Worm (Caenorhabditis elegans) whole organism, L4 larva: ENCODE results near the gene pie-1.

ENCODE experiments used
- F44E2.7 ChIP-seq: fragments of 200-800 bp; sonication (Bioruptor generic); IDR thresholded peaks from 2 replicates; pipeline ENCODE4 v2.1.2; 2022; ENCODE audit warnings: missing genetic modification characterization, missing compliant biosample characterization
- Y75B8A.6 ChIP-seq: fragments of 200-800 bp; sonication (Bioruptor generic); IDR thresholded peaks from 2 replicates; pipeline ENCODE4 v1.3.6; 2022; ENCODE audit warnings: missing genetic modification reagents, missing genetic modification characterization, missing compliant biosample characterization
- ZK546.5 ChIP-seq, 2 experiments: sonication (generic microtip); optimal IDR thresholded peaks; 2 replicates each; lab custom pipeline; 2017; ENCODE audit warnings: missing biosample characterization in 2 of 2, missing genetic modification characterization in 2 of 2
- aha-1 ChIP-seq: fragments of 150-350 bp; peaks from one replicate; lab custom pipeline; 2014; ENCODE audit warnings: missing biosample characterization, missing genetic modification characterization
- attf-4 ChIP-seq: sonication (generic microtip); optimal IDR thresholded peaks from 3 replicates; lab custom pipeline; 2017; ENCODE audit warnings: missing biosample characterization, missing genetic modification characterization
- ceh-20 ChIP-seq: fragments of 200-800 bp; sonication (Bioruptor generic); IDR thresholded peaks from 2 replicates; pipeline ENCODE4 v1.3.6; 2022; ENCODE audit warnings: missing genetic modification reagents, missing genetic modification characterization, missing compliant biosample characterization
- ceh-28 ChIP-seq: fragments of 150-350 bp; optimal IDR thresholded peaks from 2 replicates; lab custom pipeline; 2014; ENCODE audit warnings: missing biosample characterization, missing genetic modification reagents, missing genetic modification characterization
- ceh-32 ChIP-seq: sonication (generic microtip); optimal IDR thresholded peaks from 2 replicates; lab custom pipeline; 2016; ENCODE audit warnings: mild to moderate bottlenecking, missing genetic modification characterization, missing compliant biosample characterization; ENCODE audit not compliant: poor library complexity
- ceh-44 ChIP-seq: fragments of 200-800 bp; sonication (Bioruptor generic); IDR thresholded peaks from 2 replicates; pipeline ENCODE4 v1.3.6; 2022; ENCODE audit warnings: missing genetic modification reagents, missing genetic modification characterization, missing compliant biosample characterization
- daf-12 ChIP-seq: fragments of 150-350 bp; optimal IDR thresholded peaks from 2 replicates; lab custom pipeline; 2014; ENCODE audit warnings: missing biosample characterization, missing genetic modification reagents, missing genetic modification characterization
- daf-16 ChIP-seq, 3 experiments: sonication (generic microtip); optimal IDR thresholded peaks; 2 replicates each; lab custom pipeline; 2016 to 2017; ENCODE audit warnings: missing genetic modification characterization in 3 of 3, missing genetic modification reagents in 3 of 3, mild to moderate bottlenecking in 2 of 3, missing compliant biosample characterization in 2 of 3, missing biosample characterization in 1 of 3, moderate library complexity in 1 of 3
- dmd-6 ChIP-seq: fragments of 200-800 bp; sonication (Bioruptor generic); IDR thresholded peaks from 2 replicates; pipeline ENCODE4 v1.3.6; 2022; ENCODE audit warnings: missing genetic modification reagents, missing genetic modification characterization, missing compliant biosample characterization
- dpl-1 ChIP-seq: fragments of 150-350 bp; optimal IDR thresholded peaks from 2 replicates; lab custom pipeline; 2014; ENCODE audit warnings: missing biosample characterization, missing genetic modification reagents, missing genetic modification characterization
- duxl-1 ChIP-seq: sonication (generic microtip); optimal IDR thresholded peaks from 2 replicates; lab custom pipeline; 2016; ENCODE audit warnings: mild to moderate bottlenecking, missing genetic modification characterization, moderate library complexity, missing compliant biosample characterization; ENCODE audit not compliant: poor library complexity
- dve-1 ChIP-seq: sonication (generic microtip); optimal IDR thresholded peaks from 2 replicates; lab custom pipeline; 2017; ENCODE audit warnings: antibody characterized with exemption, mild to moderate bottlenecking, missing genetic modification characterization, missing compliant biosample characterization; ENCODE audit not compliant: insufficient read depth
- hif-1 ChIP-seq, 2 experiments: sonication (generic microtip); optimal IDR thresholded peaks; 2 replicates each; lab custom pipeline; 2016 to 2017; ENCODE audit warnings: missing compliant biosample characterization in 2 of 2, missing genetic modification characterization in 2 of 2, missing genetic modification reagents in 2 of 2, missing genotype in 2 of 2, mild to moderate bottlenecking in 1 of 2
- hlh-30 ChIP-seq: sonication (generic microtip); optimal IDR thresholded peaks from 2 replicates; lab custom pipeline; 2017; ENCODE audit warnings: antibody characterized with exemption, mild to moderate bottlenecking, missing genetic modification characterization, missing compliant biosample characterization; ENCODE audit not compliant: insufficient read depth
- hmg-1.1 ChIP-seq: fragments of 200-800 bp; sonication (Bioruptor generic); IDR thresholded peaks from 2 replicates; pipeline ENCODE4 v1.3.6; 2022; ENCODE audit warnings: missing genetic modification reagents, missing genetic modification characterization, missing compliant biosample characterization
- lim-7 ChIP-seq: fragments of 200-800 bp; sonication (Bioruptor generic); IDR thresholded peaks from 2 replicates; pipeline ENCODE4 v1.3.6; 2022; ENCODE audit warnings: missing genetic modification characterization, missing compliant biosample characterization
- lin-13 ChIP-seq: fragments of 150-350 bp; optimal IDR thresholded peaks from 2 replicates; lab custom pipeline; 2014; ENCODE audit warnings: missing biosample characterization, missing genetic modification reagents, missing genetic modification characterization
- lin-38 ChIP-seq: fragments of 200-800 bp; sonication (Bioruptor generic); IDR thresholded peaks from 2 replicates; pipeline ENCODE4 v1.3.6; 2022; ENCODE audit warnings: missing genetic modification reagents, missing genetic modification characterization, missing compliant biosample characterization
- lsy-2 ChIP-seq, 2 experiments: fragments of 150-350 bp in 1 of 2; sonication (generic microtip) in 1 of 2; optimal IDR thresholded peaks; 2 replicates each; lab custom pipeline; 2014 to 2017; ENCODE audit warnings: missing biosample characterization in 2 of 2, missing genetic modification characterization in 2 of 2
- mes-2 ChIP-seq: sonication (generic microtip); optimal IDR thresholded peaks from 2 replicates; lab custom pipeline; 2016; ENCODE audit warnings: missing genotype, mild to moderate bottlenecking, missing genetic modification characterization, missing compliant biosample characterization; ENCODE audit not compliant: poor library complexity, severe bottlenecking
- nhr-25 ChIP-seq: sonication (generic microtip); optimal IDR thresholded peaks from 2 replicates; lab custom pipeline; 2017; ENCODE audit warnings: missing genetic modification characterization, mild to moderate bottlenecking, missing compliant biosample characterization, antibody characterized with exemption, moderate library complexity, borderline replicate concordance; ENCODE audit not compliant: insufficient read depth
- nhr-28 ChIP-seq: fragments of 150-350 bp; optimal IDR thresholded peaks from 2 replicates; lab custom pipeline; 2014; ENCODE audit warnings: missing biosample characterization, missing genetic modification characterization
- nhr-42 ChIP-seq: fragments of 200-800 bp; sonication (Bioruptor generic); IDR thresholded peaks from 2 replicates; pipeline ENCODE4 v1.3.6; 2022; ENCODE audit warnings: missing genetic modification characterization, missing compliant biosample characterization
- nhr-77 ChIP-seq: fragments of 150-350 bp; optimal IDR thresholded peaks from 2 replicates; lab custom pipeline; 2014; ENCODE audit warnings: missing biosample characterization, missing genetic modification characterization
- php-3 ChIP-seq: fragments of 200-800 bp; sonication (Bioruptor generic); IDR thresholded peaks from 2 replicates; pipeline ENCODE4 v1.3.6; 2022; ENCODE audit warnings: missing genetic modification reagents, missing genetic modification characterization, missing compliant biosample characterization
- pqm-1 ChIP-seq: sonication (generic microtip); optimal IDR thresholded peaks from 2 replicates; lab custom pipeline; 2017; ENCODE audit warnings: missing biosample characterization, missing genetic modification characterization
- rbr-2 ChIP-seq: sonication (generic microtip); optimal IDR thresholded peaks from 2 replicates; lab custom pipeline; 2016; ENCODE audit warnings: missing genotype, missing genetic modification characterization, missing compliant biosample characterization
- skn-1 ChIP-seq: fragments of 150-350 bp; optimal IDR thresholded peaks from 2 replicates; lab custom pipeline; 2014; ENCODE audit warnings: missing biosample characterization, missing genetic modification characterization
- spr-3 ChIP-seq: fragments of 200-800 bp; sonication (Bioruptor generic); optimal IDR thresholded peaks from 2 replicates; lab custom pipeline; 2018; ENCODE audit warnings: mild to moderate bottlenecking, missing genetic modification characterization, missing compliant biosample characterization
- unc-130 ChIP-seq: sonication (generic microtip); optimal IDR thresholded peaks from 2 replicates; lab custom pipeline; 2016; ENCODE audit warnings: missing genetic modification reagents, missing genetic modification characterization, missing compliant biosample characterization
- vab-7 ChIP-seq: fragments of 200-800 bp; sonication (Bioruptor generic); IDR thresholded peaks from 2 replicates; pipeline ENCODE4 v1.3.6; 2022; ENCODE audit warnings: missing genetic modification reagents, missing genetic modification characterization, missing compliant biosample characterization
- zag-1 ChIP-seq: fragments of 150-350 bp; optimal IDR thresholded peaks from 2 replicates; lab custom pipeline; 2014; ENCODE audit warnings: missing biosample characterization, missing genetic modification characterization
- zfp-2 ChIP-seq: sonication (generic microtip); optimal IDR thresholded peaks from 2 replicates; lab custom pipeline; 2016; ENCODE audit warnings: mild to moderate bottlenecking, missing genetic modification characterization, missing compliant biosample characterization

pie-1 gene

ce11 chrIII:12453315-12453714 is 26.6 kb downstream of the pie-1 start, which contains the start of gene ani-1 (continued):
- TF ChIP-seq Y75B8A.6 (GFP tag; lab: Robert Waterston, UW), result no peak
- TF ChIP-seq lim-7 (GFP tag; lab: Robert Waterston, UW), result no peak
- peak; percentile 87 for TF ChIP-seq dpl-1 (GFP tag; lab: Kevin White, UChicago)
- no peak for TF ChIP-seq F44E2.7
- peak in 1 of 2 experiments; percentile 86 for TF ChIP-seq lsy-2 (tag; optimal IDR thresholded peaks at IDR 0.05; lab: Kevin White, UChicago)
- no peak for TF ChIP-seq ceh-20 (GFP tag; lab: Robert Waterston, UW)
- TF ChIP-seq zag-1, result no peak
- peak; percentile 40; the same call in 1 of the 2 replicates for TF ChIP-seq hmg-1.1 (GFP tag; lab: Robert Waterston, UW)
- TF ChIP-seq daf-12 (tag; lab: Kevin White, UChicago), result no peak
- peak; percentile 81 for TF ChIP-seq aha-1 (tag; lab: Kevin White, UChicago)
- TF ChIP-seq pqm-1 (tag; lab: Kevin White, UChicago), result no peak
- no peak for TF ChIP-seq zfp-2 (tag; lab: Kevin White, UChicago)
- peak; percentile 24 for TF ChIP-seq dve-1 (tag; lab: Kevin White, UChicago)
- no peak for TF ChIP-seq ceh-44 (GFP tag; lab: Robert Waterston, UW)
- no peak for TF ChIP-seq vab-7 (GFP tag; lab: Robert Waterston, UW)
- no peak for TF ChIP-seq dmd-6 (GFP tag; lab: Robert Waterston, UW)
- peak; percentile 9 for TF ChIP-seq nhr-25 (tag; lab: Kevin White, UChicago)
- peak; percentile 5 for TF ChIP-seq duxl-1
- TF ChIP-seq spr-3 (GFP tag; lab: Kevin White, UChicago), result no peak
- TF ChIP-seq nhr-42 (GFP tag; lab: Robert Waterston, UW), result no peak
- no peak for TF ChIP-seq nhr-28 (tag; lab: Kevin White, UChicago)
- TF ChIP-seq skn-1, result no peak
- peak; percentile 86 for TF ChIP-seq unc-130

DNA sequence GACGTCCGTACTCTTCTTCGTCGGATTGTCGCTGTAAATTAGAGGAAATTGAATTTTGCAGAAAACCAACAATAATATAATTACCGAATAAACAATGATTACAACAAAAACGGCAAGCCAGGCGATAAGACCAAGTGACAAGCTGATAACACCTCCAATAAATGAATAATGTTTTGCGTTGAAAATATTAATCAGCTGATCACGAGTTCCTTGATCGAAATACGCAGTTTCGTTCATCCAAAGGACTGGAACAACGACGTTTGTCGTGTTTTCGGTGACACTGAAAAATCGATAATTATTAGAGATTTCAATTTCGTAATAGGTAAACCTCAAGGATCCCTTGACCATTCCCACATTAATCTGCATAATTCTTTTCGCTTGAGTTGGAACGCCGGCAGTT is 27.1 kb downstream of the pie-1 start:
- TF ChIP-seq dmd-6 (GFP tag; lab: Robert Waterston, UW) (peak; percentile 31), dve-1 (tag; lab: Kevin White, UChicago) (peak; percentile 29), aha-1 (tag; lab: Kevin White, UChicago) (peak; percentile 89), pqm-1 (tag; lab: Kevin White, UChicago) (peak; percentile 75), hlh-30 (tag; lab: Kevin White, UChicago) (peak; percentile 2), hif-1 (tag; optimal IDR thresholded peaks at IDR 0.05; lab: Kevin White, UChicago) (no peak), mes-2 (tag; lab: Kevin White, UChicago) (peak; percentile 19), daf-12 (tag; lab: Kevin White, UChicago) (no peak), ceh-32 (tag; lab: Kevin White, UChicago) (no peak), nhr-28 (tag; lab: Kevin White, UChicago) (peak; percentile 32), daf-16 (GFP tag; optimal IDR thresholded peaks at IDR 0.05; lab: Kevin White, UChicago) (no peak), daf-16 (tag; optimal IDR thresholded peaks at IDR 0.05; lab: Kevin White, UChicago) (peak; percentile 75), php-3 (GFP tag; lab: Robert Waterston, UW) (peak; percentile 44), lin-13 (no peak), ceh-28 (tag; lab: Kevin White, UChicago) (peak; percentile 62), nhr-77 (tag; lab: Kevin White, UChicago) (no peak), rbr-2 (tag; lab: Kevin White, UChicago) (no peak)
- TF ChIP-seq, all 104 proteins: peak for 10

- TF ChIP-seq aha-1 (tag; lab: Kevin White, UChicago) (peak; percentile 49), ZK546.5 (tag; optimal IDR thresholded peaks at IDR 0.05; lab: Kevin White, UChicago) (no peak), mes-2 (tag; lab: Kevin White, UChicago) (peak; percentile 47), lsy-2 (tag; optimal IDR thresholded peaks at IDR 0.05; lab: Kevin White, UChicago) (peak in 1 of 2 experiments; percentile 33), lin-38 (GFP tag; lab: Robert Waterston, UW) (peak; percentile 67), hlh-30 (tag; lab: Kevin White, UChicago) (no peak), attf-4 (tag; lab: Kevin White, UChicago) (no peak)
Measured at ce11 chrIII:12455651-12456420, 29.1 kb downstream of the pie-1 start.
